Worm (Caenorhabditis elegans) whole organism, late embryonic: Measurements from ENCODE around the gene ifa-3.

Experiments
- C38D4.7 ChIP-seq: fragments of 200-800 bp; sonication (Bioruptor generic); optimal IDR thresholded peaks from 2 replicates; lab custom pipeline; 2018; ENCODE audit warnings: mild to moderate bottlenecking, missing genetic modification characterization, moderate library complexity, missing compliant biosample characterization
- ahr-1 ChIP-seq: sonication (generic microtip); optimal IDR thresholded peaks from 2 replicates; lab custom pipeline; 2016; ENCODE audit warnings: missing genetic modification characterization, missing compliant biosample characterization
- ceh-14 ChIP-seq: sonication (generic microtip); optimal IDR thresholded peaks from 2 replicates; lab custom pipeline; 2016; ENCODE audit warnings: missing genotype, missing genetic modification characterization, missing compliant biosample characterization
- ceh-18 ChIP-seq: sonication (generic microtip); optimal IDR thresholded peaks from 2 replicates; lab custom pipeline; 2016; ENCODE audit warnings: missing genetic modification characterization, missing compliant biosample characterization
- ceh-19 ChIP-seq: fragments of 200-800 bp; sonication (Bioruptor generic); optimal IDR thresholded peaks from 2 replicates; lab custom pipeline; 2018; ENCODE audit warnings: mild to moderate bottlenecking, missing genetic modification characterization, missing compliant biosample characterization
- ceh-2 ChIP-seq: sonication (generic microtip); optimal IDR thresholded peaks from 2 replicates; lab custom pipeline; 2016; ENCODE audit warnings: missing genotype, missing genetic modification characterization, missing compliant biosample characterization
- ceh-22 ChIP-seq: sonication (generic microtip); optimal IDR thresholded peaks from 2 replicates; lab custom pipeline; 2017; ENCODE audit warnings: missing biosample characterization, missing genetic modification characterization
- ceh-24 ChIP-seq: sonication (generic microtip); optimal IDR thresholded peaks from 2 replicates; lab custom pipeline; 2016; ENCODE audit warnings: mild to moderate bottlenecking, missing genetic modification characterization, missing compliant biosample characterization
- ceh-30 ChIP-seq: fragments of 150-350 bp; optimal IDR thresholded peaks from 2 replicates; lab custom pipeline; 2014; ENCODE audit warnings: missing biosample characterization, missing genetic modification characterization
- ceh-45 ChIP-seq: fragments of 200-800 bp; sonication (Bioruptor generic); IDR thresholded peaks from 2 replicates; pipeline ENCODE4 v1.3.6; 2022; ENCODE audit warnings: missing genetic modification reagents, missing genetic modification characterization, missing compliant biosample characterization
- ceh-48 ChIP-seq: sonication (generic microtip); optimal IDR thresholded peaks from 2 replicates; lab custom pipeline; 2016; ENCODE audit warnings: missing genetic modification characterization, inconsistent platforms, missing compliant biosample characterization
- ceh-6 ChIP-seq: fragments of 200-800 bp; sonication (Bioruptor generic); optimal IDR thresholded peaks from 2 replicates; lab custom pipeline; 2018; ENCODE audit warnings: mild to moderate bottlenecking, missing genetic modification characterization, missing compliant biosample characterization
- che-1 ChIP-seq: sonication (generic microtip); optimal IDR thresholded peaks from 2 replicates; lab custom pipeline; 2016; ENCODE audit warnings: mild to moderate bottlenecking, missing genetic modification characterization, missing compliant biosample characterization
- ets-4 ChIP-seq: sonication (generic microtip); optimal IDR thresholded peaks from 2 replicates; lab custom pipeline; 2016; ENCODE audit warnings: missing genetic modification characterization, missing compliant biosample characterization
- fax-1 ChIP-seq: sonication (generic microtip); optimal IDR thresholded peaks from 2 replicates; lab custom pipeline; 2016; ENCODE audit warnings: missing genotype, missing genetic modification characterization, missing compliant biosample characterization
- fkh-10 ChIP-seq: fragments of 150-350 bp; optimal IDR thresholded peaks from 2 replicates; lab custom pipeline; 2014; ENCODE audit warnings: missing biosample characterization, missing genetic modification reagents, missing genetic modification characterization
- fkh-6 ChIP-seq: sonication (generic microtip); optimal IDR thresholded peaks from 2 replicates; lab custom pipeline; 2016; ENCODE audit warnings: missing genetic modification characterization, missing compliant biosample characterization
- gmeb-2 ChIP-seq: sonication (generic microtip); optimal IDR thresholded peaks from 2 replicates; lab custom pipeline; 2016; ENCODE audit warnings: missing genetic modification characterization, inconsistent platforms, missing compliant biosample characterization
- hlh-15 ChIP-seq: sonication (generic microtip); optimal IDR thresholded peaks from 2 replicates; lab custom pipeline; 2016; ENCODE audit warnings: missing genetic modification characterization, missing compliant biosample characterization
- hlh-6 ChIP-seq: sonication (generic microtip); optimal IDR thresholded peaks from 2 replicates; lab custom pipeline; 2016; ENCODE audit warnings: missing genotype, missing genetic modification characterization, missing compliant biosample characterization
- lin-11 ChIP-seq: fragments of 200-800 bp; sonication (Bioruptor generic); optimal IDR thresholded peaks from 2 replicates; lab custom pipeline; 2018; ENCODE audit warnings: mild to moderate bottlenecking, missing genetic modification characterization, missing compliant biosample characterization
- madf-2 ChIP-seq: sonication (generic microtip); optimal IDR thresholded peaks from 2 replicates; lab custom pipeline; 2017; ENCODE audit warnings: missing genetic modification characterization, missing compliant biosample characterization
- nfya-1 ChIP-seq: sonication (generic microtip); optimal IDR thresholded peaks from 2 replicates; lab custom pipeline; 2017; ENCODE audit warnings: missing genetic modification characterization, mild to moderate bottlenecking, missing compliant biosample characterization, antibody characterized with exemption, moderate library complexity
- nhr-11 ChIP-seq: fragments of 150-350 bp; optimal IDR thresholded peaks from 2 replicates; lab custom pipeline; 2014; ENCODE audit warnings: missing biosample characterization, missing genetic modification characterization
- nhr-232 ChIP-seq: sonication (generic microtip); optimal IDR thresholded peaks from 2 replicates; lab custom pipeline; 2016; ENCODE audit warnings: missing genetic modification characterization, missing compliant biosample characterization
- npax-4 ChIP-seq: sonication (generic microtip); optimal IDR thresholded peaks from 2 replicates; lab custom pipeline; 2016; ENCODE audit warnings: missing genetic modification characterization, missing compliant biosample characterization
- odd-2 ChIP-seq: sonication (generic microtip); optimal IDR thresholded peaks from 2 replicates; lab custom pipeline; 2017; ENCODE audit warnings: antibody characterized with exemption, mild to moderate bottlenecking, missing genetic modification characterization, missing compliant biosample characterization
- pha-2 ChIP-seq: sonication (generic microtip); optimal IDR thresholded peaks from 2 replicates; lab custom pipeline; 2017; ENCODE audit warnings: mild to moderate bottlenecking, missing genetic modification characterization, missing compliant biosample characterization
- pha-4 ChIP-seq: fragments of 150-350 bp; optimal IDR thresholded peaks from 2 replicates; lab custom pipeline; 2018; ENCODE audit warnings: missing biosample characterization, missing genetic modification reagents, missing genetic modification characterization
- pqm-1 ChIP-seq: sonication (generic microtip); optimal IDR thresholded peaks from 2 replicates; lab custom pipeline; 2016; ENCODE audit warnings: missing genetic modification characterization, missing compliant biosample characterization
- ref-2 ChIP-seq: sonication (generic microtip); optimal IDR thresholded peaks from 2 replicates; lab custom pipeline; 2016; ENCODE audit warnings: missing genetic modification characterization, missing compliant biosample characterization
- rnt-1 ChIP-seq: sonication (generic microtip); optimal IDR thresholded peaks from 2 replicates; lab custom pipeline; 2016; ENCODE audit warnings: missing genetic modification characterization, missing compliant biosample characterization
- sox-2 ChIP-seq: fragments of 200-800 bp; sonication (Bioruptor generic); IDR thresholded peaks from 2 replicates; pipeline ENCODE4 v1.3.6; 2022; ENCODE audit warnings: missing genetic modification reagents, missing genetic modification characterization, missing compliant biosample characterization
- sox-4 ChIP-seq: sonication (generic microtip); optimal IDR thresholded peaks from 2 replicates; lab custom pipeline; 2017; ENCODE audit warnings: mild to moderate bottlenecking, missing genetic modification characterization, inconsistent platforms, missing compliant biosample characterization
- ttx-3 ChIP-seq: sonication (generic microtip); optimal IDR thresholded peaks from 2 replicates; lab custom pipeline; 2016; ENCODE audit warnings: missing genetic modification reagents, missing genetic modification characterization, missing compliant biosample characterization
- unc-3 ChIP-seq, 2 experiments: fragments of 200-800 bp in 1 of 2; sonication (Bioruptor generic) in 1 of 2; sonication (generic microtip) in 1 of 2; conservative IDR thresholded peaks in 1 of 2; optimal IDR thresholded peaks in 1 of 2; 2 replicates each; pipeline versions ENCODE4 v1.3.6 to Lab custom; 2016 to 2022; ENCODE audit warnings: missing compliant biosample characterization in 2 of 2, missing genetic modification characterization in 2 of 2, missing genetic modification reagents in 1 of 2
- unc-86 ChIP-seq: sonication (generic microtip); optimal IDR thresholded peaks from 2 replicates; lab custom pipeline; 2016; ENCODE audit warnings: missing genetic modification characterization, missing compliant biosample characterization
- ztf-16 ChIP-seq: sonication (generic microtip); optimal IDR thresholded peaks from 2 replicates; lab custom pipeline; 2017; ENCODE audit warnings: missing genetic modification characterization, missing compliant biosample characterization

Gene ifa-3

DNA sequence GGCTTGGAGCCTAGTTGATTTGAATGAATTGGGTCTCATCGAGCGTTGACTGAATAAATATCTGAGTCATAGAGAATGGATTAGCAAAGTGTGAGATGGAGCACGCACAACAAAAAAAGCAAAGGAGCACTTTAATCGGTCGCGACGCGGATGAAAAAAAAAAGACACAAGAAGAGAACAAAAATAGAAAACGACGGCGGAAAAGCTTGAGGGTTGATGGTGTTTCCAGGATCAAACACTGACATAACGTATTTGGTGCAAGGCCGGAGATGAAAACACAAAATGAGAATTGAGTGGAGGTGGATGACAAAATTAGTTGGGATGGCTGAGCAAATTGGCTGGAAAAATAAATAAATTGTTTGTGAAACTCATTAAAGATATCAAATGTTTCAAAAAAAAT is 23.1 kb upstream of the ifa-3 start, which contains the start of gene F52E10.4:
F52E10.4 (minus strand) TSS at position 101 of the 400 bp plus-strand sequence.
- TF ChIP-seq pqm-1 (no peak), ceh-6 (no peak), ceh-18 (tag; lab: Kevin White, UChicago) (no peak), nfya-1 (tag; lab: Kevin White, UChicago) (no peak), che-1 (no peak), ztf-16 (tag; lab: Kevin White, UChicago) (no peak), fkh-6 (no peak), gmeb-2 (tag; lab: Kevin White, UChicago) (no peak), ceh-2 (tag; lab: Kevin White, UChicago) (no peak), sox-2 (no peak), npax-4 (tag; lab: Kevin White, UChicago) (no peak), ceh-24 (tag; lab: Kevin White, UChicago) (no peak), sox-4 (tag; lab: Kevin White, UChicago) (no peak), fkh-10 (GFP tag; lab: Kevin White, UChicago) (no peak), rnt-1 (no peak), ceh-48 (tag; lab: Kevin White, UChicago) (no peak), ceh-14 (no peak), odd-2 (tag; lab: Kevin White, UChicago) (no peak), madf-2 (tag; lab: Kevin White, UChicago) (no peak)
- TF ChIP-seq, all 69 proteins: peak for 0

ce11 chrX:16290536-16290935 is 20.7 kb upstream of the ifa-3 start:
- TF ChIP-seq lin-11 (tag; lab: Kevin White, UChicago) (no peak), ceh-14 (no peak), gmeb-2 (tag; lab: Kevin White, UChicago) (no peak), nhr-232 (tag; lab: Kevin White, UChicago) (no peak), ceh-45 (GFP tag; lab: Robert Waterston, UW) (no peak), unc-3 (GFP tag; conservative IDR thresholded peaks at IDR 0.05; lab: Robert Waterston, UW) (no peak), unc-3 (tag; optimal IDR thresholded peaks at IDR 0.05; lab: Kevin White, UChicago) (no peak), ets-4 (tag; lab: Kevin White, UChicago) (no peak), pha-4 (tag; lab: Kevin White, UChicago) (no peak), ceh-2 (tag; lab: Kevin White, UChicago) (no peak), hlh-15 (tag; lab: Kevin White, UChicago) (no peak), ceh-6 (no peak), C38D4.7 (GFP tag; lab: Kevin White, UChicago) (no peak), fkh-10 (GFP tag; lab: Kevin White, UChicago) (no peak), ahr-1 (tag; lab: Kevin White, UChicago) (no peak), fax-1 (no peak), ceh-22 (tag; lab: Kevin White, UChicago) (no peak)

- TF ChIP-seq rnt-1 (no peak), pqm-1 (no peak), ref-2 (tag; lab: Kevin White, UChicago) (no peak), lin-11 (tag; lab: Kevin White, UChicago) (no peak), ceh-45 (GFP tag; lab: Robert Waterston, UW) (no peak)
Observed at ce11 chrX:16289635-16290034, 19.8 kb upstream of the ifa-3 start.

DNA sequence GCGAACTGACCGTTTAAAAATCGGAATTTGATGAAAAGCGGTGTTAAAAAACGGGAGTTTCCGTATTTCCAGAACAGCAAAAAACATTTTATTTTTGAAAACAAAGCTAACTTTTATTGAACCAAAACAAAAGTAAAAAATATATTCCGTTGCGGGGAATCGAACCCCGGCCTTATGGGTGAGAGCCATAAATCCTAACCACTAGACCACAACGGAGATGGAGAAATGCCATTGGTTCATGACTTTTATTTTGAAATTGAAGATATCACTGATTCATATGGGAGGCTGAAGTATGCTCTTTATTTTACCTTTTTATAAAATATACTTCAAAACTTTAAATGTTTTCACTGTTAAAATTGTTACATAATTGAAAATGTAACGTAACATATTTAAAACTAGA is 15.3 kb upstream of the ifa-3 start:
- TF ChIP-seq nfya-1 (tag; lab: Kevin White, UChicago) (no peak), nhr-11 (tag; lab: Kevin White, UChicago) (no peak), ceh-24 (tag; lab: Kevin White, UChicago) (no peak), unc-86 (tag; lab: Kevin White, UChicago) (no peak), ceh-19 (GFP tag; lab: Kevin White, UChicago) (no peak), ceh-30 (no peak), ttx-3 (tag; lab: Kevin White, UChicago) (no peak), ceh-22 (tag; lab: Kevin White, UChicago) (no peak), hlh-6 (no peak), ceh-18 (tag; lab: Kevin White, UChicago) (no peak), pha-2 (tag; lab: Kevin White, UChicago) (no peak)
